Worm (Caenorhabditis elegans) whole organism, L2 larva: ENCODE results near the gene F11D11.12.

ENCODE experiments used
- F13H6.1 ChIP-seq: sonication (generic microtip); optimal IDR thresholded peaks from 2 replicates; lab custom pipeline; 2016; ENCODE audit warnings: missing genetic modification characterization, missing compliant biosample characterization
- R02D3.7 ChIP-seq: fragments of 150-350 bp; optimal IDR thresholded peaks from 2 replicates; lab custom pipeline; 2014; ENCODE audit warnings: missing biosample characterization, missing genetic modification characterization
- ZK546.5 ChIP-seq: sonication (generic microtip); optimal IDR thresholded peaks from 2 replicates; lab custom pipeline; 2017; ENCODE audit warnings: missing biosample characterization, missing genetic modification characterization
- alr-1 ChIP-seq: fragments of 150-350 bp; optimal IDR thresholded peaks from 2 replicates; lab custom pipeline; 2014; ENCODE audit warnings: missing biosample characterization, missing genetic modification characterization
- ama-1 ChIP-seq: fragments of 150-350 bp; optimal IDR thresholded peaks from 2 replicates; lab custom pipeline; 2018; ENCODE audit warnings: inconsistent platforms
- blmp-1 ChIP-seq: sonication (generic microtip); optimal IDR thresholded peaks from 2 replicates; lab custom pipeline; 2017; ENCODE audit warnings: missing genetic modification characterization, mild to moderate bottlenecking, missing compliant biosample characterization, antibody characterized with exemption, moderate library complexity; ENCODE audit not compliant: insufficient read depth
- ceh-16 ChIP-seq: fragments of 150-350 bp; optimal IDR thresholded peaks from 2 replicates; lab custom pipeline; 2014; ENCODE audit warnings: missing biosample characterization, missing genetic modification characterization
- ceh-82 ChIP-seq: fragments of 150-350 bp; optimal IDR thresholded peaks from 2 replicates; lab custom pipeline; 2014; ENCODE audit warnings: missing biosample characterization, missing genetic modification characterization
- crh-2 ChIP-seq: sonication (generic microtip); optimal IDR thresholded peaks from 2 replicates; lab custom pipeline; 2017; ENCODE audit warnings: missing biosample characterization, missing genetic modification characterization
- dmd-4 ChIP-seq: sonication (generic microtip); optimal IDR thresholded peaks from 2 replicates; lab custom pipeline; 2017; ENCODE audit warnings: missing biosample characterization, missing genetic modification characterization
- egl-27 ChIP-seq: sonication (generic microtip); optimal IDR thresholded peaks from 3 replicates; lab custom pipeline; 2017; ENCODE audit warnings: missing biosample characterization, missing genetic modification reagents, missing genetic modification characterization
- elt-1 ChIP-seq: fragments of 150-350 bp; optimal IDR thresholded peaks from 2 replicates; lab custom pipeline; 2014; ENCODE audit warnings: missing biosample characterization, missing genetic modification characterization
- fos-1 ChIP-seq: fragments of 150-350 bp; optimal IDR thresholded peaks from 2 replicates; lab custom pipeline; 2014; ENCODE audit warnings: missing biosample characterization, missing genetic modification characterization
- gmeb-1 ChIP-seq: fragments of 150-350 bp; optimal IDR thresholded peaks from 2 replicates; lab custom pipeline; 2014; ENCODE audit warnings: missing biosample characterization, missing genetic modification characterization
- lin-11 ChIP-seq: fragments of 150-350 bp; sonication (generic microtip); optimal IDR thresholded peaks from 2 replicates; lab custom pipeline; 2014; ENCODE audit warnings: missing biosample characterization, missing genetic modification characterization, inconsistent platforms, mixed read lengths
- lin-13 ChIP-seq: fragments of 150-350 bp; optimal IDR thresholded peaks from 2 replicates; lab custom pipeline; 2014; ENCODE audit warnings: missing biosample characterization, missing genetic modification reagents, missing genetic modification characterization
- lin-39 ChIP-seq: fragments of 150-350 bp; optimal IDR thresholded peaks from 2 replicates; lab custom pipeline; 2014; ENCODE audit warnings: missing biosample characterization, missing genetic modification reagents, missing genetic modification characterization
- mab-5 ChIP-seq: fragments of 150-350 bp; optimal IDR thresholded peaks from 2 replicates; lab custom pipeline; 2014; ENCODE audit warnings: missing biosample characterization, missing genetic modification characterization
- mbf-1 ChIP-seq: sonication (generic microtip); optimal IDR thresholded peaks from 2 replicates; lab custom pipeline; 2017; ENCODE audit warnings: missing biosample characterization, missing genetic modification characterization
- nhr-10 ChIP-seq: sonication (generic microtip); optimal IDR thresholded peaks from 2 replicates; lab custom pipeline; 2017; ENCODE audit warnings: missing biosample characterization, missing genetic modification characterization
- nhr-12 ChIP-seq: fragments of 150-350 bp; optimal IDR thresholded peaks from 2 replicates; lab custom pipeline; 2014; ENCODE audit warnings: missing biosample characterization, missing genetic modification characterization
- nhr-129 ChIP-seq: fragments of 150-350 bp; optimal IDR thresholded peaks from 2 replicates; lab custom pipeline; 2014; ENCODE audit warnings: missing biosample characterization, missing genetic modification characterization
- nhr-23 ChIP-seq: fragments of 150-350 bp; optimal IDR thresholded peaks from 2 replicates; lab custom pipeline; 2014; ENCODE audit warnings: missing biosample characterization, missing genetic modification reagents, missing genetic modification characterization
- nhr-25 ChIP-seq: fragments of 150-350 bp; sonication (generic microtip); optimal IDR thresholded peaks from 3 replicates; lab custom pipeline; 2014; ENCODE audit warnings: missing biosample characterization, missing genetic modification characterization
- nhr-77 ChIP-seq: fragments of 150-350 bp; optimal IDR thresholded peaks from 2 replicates; lab custom pipeline; 2014; ENCODE audit warnings: missing biosample characterization, missing genetic modification characterization
- peb-1 ChIP-seq: fragments of 150-350 bp; optimal IDR thresholded peaks from 2 replicates; lab custom pipeline; 2014; ENCODE audit warnings: missing biosample characterization, missing genetic modification characterization
- sem-4 ChIP-seq: fragments of 150-350 bp; optimal IDR thresholded peaks from 2 replicates; lab custom pipeline; 2014; ENCODE audit warnings: missing biosample characterization, missing genetic modification reagents, missing genetic modification characterization
- skn-1 ChIP-seq: sonication (generic microtip); optimal IDR thresholded peaks from 2 replicates; lab custom pipeline; 2017; ENCODE audit warnings: missing biosample characterization, missing genetic modification characterization
- sma-3 ChIP-seq: sonication (generic microtip); optimal IDR thresholded peaks from 2 replicates; lab custom pipeline; 2016; ENCODE audit warnings: missing genetic modification reagents, missing genetic modification characterization, missing compliant biosample characterization
- sma-9 ChIP-seq, 2 experiments: fragments of 150-350 bp in 1 of 2; sonication (generic microtip) in 1 of 2; optimal IDR thresholded peaks; 2 replicates each; lab custom pipeline; 2014 to 2016; ENCODE audit warnings: missing genetic modification characterization in 2 of 2, mild to moderate bottlenecking in 1 of 2, missing biosample characterization in 1 of 2, missing compliant biosample characterization in 1 of 2, missing genetic modification reagents in 1 of 2, moderate library complexity in 1 of 2
- snpc-4 ChIP-seq: fragments of 150-350 bp; optimal IDR thresholded peaks from 2 replicates; lab custom pipeline; 2014; ENCODE audit warnings: missing biosample characterization, missing genetic modification characterization
- unc-39 ChIP-seq: fragments of 150-350 bp; optimal IDR thresholded peaks from 2 replicates; lab custom pipeline; 2014; ENCODE audit warnings: missing biosample characterization, missing genetic modification characterization
- unc-55 ChIP-seq: fragments of 150-350 bp; sonication (generic microtip); optimal IDR thresholded peaks from 3 replicates; lab custom pipeline; 2014; ENCODE audit warnings: missing biosample characterization, missing genetic modification reagents, missing genetic modification characterization
- zag-1 ChIP-seq: fragments of 150-350 bp; optimal IDR thresholded peaks from 2 replicates; lab custom pipeline; 2014; ENCODE audit warnings: missing biosample characterization, missing genetic modification characterization
- ztf-1 ChIP-seq: fragments of 200-800 bp; sonication (Bioruptor generic); conservative IDR thresholded peaks from 2 replicates; pipeline ENCODE4 v1.3.6; 2022; ENCODE audit warnings: missing genetic modification characterization, missing compliant biosample characterization
- ztf-4 ChIP-seq: fragments of 150-350 bp; optimal IDR thresholded peaks from 2 replicates; lab custom pipeline; 2014; ENCODE audit warnings: missing biosample characterization, missing genetic modification characterization

F11D11.12 gene

ce11 chrV:18750445-18750844 is at the start of gene F11D11.12, which contains the start of gene F11D11.21:
TSS of gene F11D11.12 (minus strand) at chrV:18750682.
TSS of gene F11D11.21 (minus strand) at chrV:18750545.
- TF ChIP-seq alr-1 (tag; lab: Kevin White, UChicago) (no peak), zag-1 (tag; lab: Kevin White, UChicago) (no peak), sem-4 (no peak), nhr-77 (tag; lab: Kevin White, UChicago) (no peak), sma-3 (GFP tag; lab: Kevin White, UChicago) (no peak), ama-1 (lab: Kevin White, UChicago) (no peak), lin-39 (tag; lab: Kevin White, UChicago) (no peak), mbf-1 (tag; lab: Kevin White, UChicago) (no peak), ZK546.5 (no peak), nhr-25 (tag; lab: Kevin White, UChicago) (no peak), unc-55 (no peak), ztf-1 (GFP tag; lab: Robert Waterston, UW) (no peak), dmd-4 (tag; lab: Kevin White, UChicago) (no peak), blmp-1 (tag; lab: Kevin White, UChicago) (no peak), R02D3.7 (tag; lab: Kevin White, UChicago) (no peak), egl-27 (tag; lab: Kevin White, UChicago) (no peak), elt-1 (tag; lab: Kevin White, UChicago) (no peak)

ce11 chrV:18790658-18791057 is 40.2 kb upstream of the F11D11.12 start, which contains the start of gene nhr-231:
TSS of gene nhr-231 (plus strand) at chrV:18790958.
- no peak for TF ChIP-seq mab-5
- TF ChIP-seq nhr-77 (tag; lab: Kevin White, UChicago), result no peak
- no peak for TF ChIP-seq skn-1
- TF ChIP-seq zag-1 (tag; lab: Kevin White, UChicago), result no peak
- peak; percentile 34 for TF ChIP-seq fos-1

- TF ChIP-seq fos-1 (peak; percentile 73), R02D3.7 (tag; lab: Kevin White, UChicago) (no peak)
- TF ChIP-seq, all 48 proteins: peak for 1
These were observed 37.0 kb upstream of the F11D11.12 start, which contains the start of gene Y17D7B.2 for ce11 chrV:18787417-18787918. TSS of gene Y17D7B.2 (plus strand) at chrV:18787739.

- TF ChIP-seq peb-1 (tag; lab: Kevin White, UChicago) (no peak), snpc-4 (tag; lab: Kevin White, UChicago) (no peak)
These were observed 36.2 kb upstream of the F11D11.12 start, which contains the start of gene Y17D7B.3 for ce11 chrV:18786694-18787093. TSS of gene Y17D7B.3 (minus strand) at chrV:18786794.

ce11 chrV:18783474-18783873 is 33.0 kb upstream of the F11D11.12 start, which contains the start of gene Y17D7B.10:
TSS of gene Y17D7B.10 (plus strand) at chrV:18783716.
- TF ChIP-seq lin-11 (tag; lab: Kevin White, UChicago), result peak; percentile 32
- no peak for TF ChIP-seq lin-13
- TF ChIP-seq, all 48 proteins: peak for 1

ce11 chrV:18782747-18783146 is 32.3 kb upstream of the F11D11.12 start:
- no peak for TF ChIP-seq F13H6.1 (tag; lab: Kevin White, UChicago)
- TF ChIP-seq sma-9 (GFP tag; optimal IDR thresholded peaks at IDR 0.05; lab: Kevin White, UChicago), result peak; percentile 60
- no peak for TF ChIP-seq sma-9 (tag; optimal IDR thresholded peaks at IDR 0.05; lab: Kevin White, UChicago)
- TF ChIP-seq fos-1, result peak; percentile 58
- TF ChIP-seq dmd-4 (tag; lab: Kevin White, UChicago), result no peak
- TF ChIP-seq lin-39 (tag; lab: Kevin White, UChicago), result no peak
- TF ChIP-seq nhr-10 (tag; lab: Kevin White, UChicago), result no peak
- TF ChIP-seq nhr-23 (tag; lab: Kevin White, UChicago), result no peak
- TF ChIP-seq ama-1 (lab: Kevin White, UChicago), result no peak
- TF ChIP-seq lin-11 (tag; lab: Kevin White, UChicago), result no peak
- TF ChIP-seq nhr-12 (tag; lab: Kevin White, UChicago), result no peak
- TF ChIP-seq ztf-4 (tag; lab: Kevin White, UChicago), result no peak
- TF ChIP-seq unc-39 (tag; lab: Kevin White, UChicago), result no peak
- TF ChIP-seq zag-1 (tag; lab: Kevin White, UChicago), result no peak
- TF ChIP-seq gmeb-1, result no peak
- no peak for TF ChIP-seq ceh-16 (tag; lab: Kevin White, UChicago)
- no peak for TF ChIP-seq ztf-1 (GFP tag; lab: Robert Waterston, UW)
- TF ChIP-seq ceh-82 (tag; lab: Kevin White, UChicago), result no peak
- TF ChIP-seq unc-55, result no peak
- no peak for TF ChIP-seq nhr-129 (tag; lab: Kevin White, UChicago)
- peak; percentile 11 for TF ChIP-seq crh-2
